Fruit fly (Drosophila melanogaster): ENCODE data around the gene CG16800.

Gene CG16800

DNA sequence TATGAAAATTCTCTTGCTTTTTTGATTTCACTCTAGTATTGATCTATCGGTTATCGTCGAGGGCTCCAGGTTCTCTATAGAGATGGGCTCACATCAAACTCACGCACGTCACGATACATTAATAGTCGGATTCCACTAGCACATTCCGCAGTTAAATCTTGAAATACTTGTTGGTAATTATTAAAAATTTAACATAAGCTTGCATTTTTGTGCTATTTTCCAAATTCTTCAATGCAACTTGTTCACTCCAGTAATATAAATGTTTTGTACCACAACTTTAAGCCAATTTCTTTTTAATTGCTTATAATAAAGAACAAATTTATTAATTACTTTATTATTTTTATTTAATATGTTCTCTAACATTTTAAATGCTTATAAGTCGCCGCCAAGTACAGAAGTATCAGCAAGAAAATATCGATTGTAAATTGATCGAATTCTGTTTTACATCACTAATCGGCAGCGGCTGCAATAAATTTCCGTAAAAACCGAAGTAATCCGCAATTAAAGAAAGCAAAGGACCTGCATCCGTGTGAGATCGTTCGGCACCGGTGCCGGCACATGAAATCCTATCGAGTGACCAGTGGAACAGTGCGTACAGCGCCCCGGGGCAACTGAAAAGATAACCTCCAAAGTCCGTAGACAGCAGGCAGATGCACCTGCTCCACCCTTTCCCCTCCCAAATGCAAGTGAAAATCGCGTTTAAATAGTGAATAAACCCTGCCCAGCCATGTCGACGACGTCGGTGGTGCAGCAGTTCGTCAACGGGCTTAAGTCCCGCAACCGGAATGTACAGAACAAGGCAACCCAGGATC lies 37.9 kb downstream of the CG16800 start, which contains the start of the genes Vha68-1 and mTor (continued):
- TF ChIP-seq CG12299 (tag; optimal IDR thresholded peaks at IDR 0.05) (peak; percentile 41), wor (GFP tag; IDR thresholded peaks at IDR 0.05) (peak; percentile 48), Aef1 (GFP tag; IDR thresholded peaks at IDR 0.05) (peak; percentile 81), Oli (tag; optimal IDR thresholded peaks at IDR 0.05) (peak; percentile 67), CG15011 (GFP tag; optimal IDR thresholded peaks at IDR 0.05) (no peak), CG6254 (GFP tag; optimal IDR thresholded peaks at IDR 0.05) (no peak), CG6683 (GFP tag; optimal IDR thresholded peaks at IDR 0.05) (no peak), CG32532 (GFP tag; IDR thresholded peaks at IDR 0.05) (peak; percentile 89), Mes4 (GFP tag; optimal IDR thresholded peaks at IDR 0.05) (no peak), PHDP (tag; optimal IDR thresholded peaks at IDR 0.05) (no peak), H2.0 (GFP tag; IDR thresholded peaks at IDR 0.05) (peak; percentile 70), BtbVII (GFP tag; optimal IDR thresholded peaks at IDR 0.05) (no peak), CG6813 (GFP tag; optimal IDR thresholded peaks at IDR 0.05) (no peak), CG11093 (GFP tag; IDR thresholded peaks at IDR 0.05) (peak; percentile 57; the same call in 1 of the 3 replicates), zen (tag; optimal IDR thresholded peaks at IDR 0.05) (peak; percentile 82), Ada2b (GFP tag; IDR thresholded peaks at IDR 0.05) (peak; percentile 71), esg (GFP tag; conservative IDR thresholded peaks at IDR 0.05) (peak; percentile 77), CG14050 (GFP tag; IDR thresholded peaks at IDR 0.05) (peak; percentile 54; the same call in 2 of the 3 replicates), kni (GFP tag; optimal IDR thresholded peaks at IDR 0.05) (no peak), tin (GFP tag; optimal IDR thresholded peaks at IDR 0.05) (peak; percentile 76), CG11085 (GFP tag; IDR thresholded peaks at IDR 0.05) (peak; percentile 56; the same call in 1 of the 2 replicates), Dip2 (GFP tag; IDR thresholded peaks at IDR 0.05) (no peak), unpg (GFP tag; optimal IDR thresholded peaks at IDR 0.05) (no peak), Camta (GFP tag; optimal IDR thresholded peaks at IDR 0.05) (peak; percentile 36), CG10209 (GFP tag; optimal IDR thresholded peaks at IDR 0.05) (peak; percentile 81), CG3407 (GFP tag; optimal IDR thresholded peaks at IDR 0.05) (no peak)

DNA sequence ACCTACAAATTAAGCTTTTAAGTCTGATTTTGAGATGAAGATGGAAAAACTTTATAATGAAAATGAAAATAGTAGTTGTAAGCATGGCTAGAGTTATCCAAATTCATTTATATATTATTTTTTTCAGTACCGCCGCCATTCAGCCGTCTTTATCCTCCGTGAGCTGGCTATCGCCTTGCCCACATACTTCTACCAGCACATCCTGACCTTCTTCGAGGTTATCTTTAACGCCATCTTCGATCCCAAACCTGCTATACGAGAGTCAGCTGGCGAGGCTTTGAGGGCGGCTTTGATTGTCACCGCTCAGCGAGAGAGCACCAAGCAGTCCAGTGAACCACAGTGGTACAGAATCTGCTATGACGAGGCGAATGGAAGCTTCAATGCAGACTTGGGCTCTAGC lies 38.9 kb downstream of the CG16800 start:
- TF ChIP-seq sima (GFP tag; optimal IDR thresholded peaks at IDR 0.05): no peak
- no peak for TF ChIP-seq z (GFP tag; IDR thresholded peaks at IDR 0.05)
- TF ChIP-seq CG42726 (GFP tag; IDR thresholded peaks at IDR 0.05; ENCODE audit: partially characterized antibody): no peak
- TF ChIP-seq tx (GFP tag; optimal IDR thresholded peaks at IDR 0.05): no peak
- TF ChIP-seq Gug (GFP tag; IDR thresholded peaks at IDR 0.05): no peak
- TF ChIP-seq Antp (GFP tag; optimal IDR thresholded peaks at IDR 0.05): no peak
- TF ChIP-seq abd-A (tag; optimal IDR thresholded peaks at IDR 0.05): no peak
- TF ChIP-seq Doc2 (GFP tag; IDR thresholded peaks at IDR 0.05): no peak
- no peak for TF ChIP-seq sr (GFP tag; IDR thresholded peaks at IDR 0.05)
- no peak for TF ChIP-seq sna (GFP tag; IDR thresholded peaks at IDR 0.05; ENCODE audit: partially characterized antibody)
- TF ChIP-seq CG10209 (GFP tag; optimal IDR thresholded peaks at IDR 0.05): no peak

DNA sequence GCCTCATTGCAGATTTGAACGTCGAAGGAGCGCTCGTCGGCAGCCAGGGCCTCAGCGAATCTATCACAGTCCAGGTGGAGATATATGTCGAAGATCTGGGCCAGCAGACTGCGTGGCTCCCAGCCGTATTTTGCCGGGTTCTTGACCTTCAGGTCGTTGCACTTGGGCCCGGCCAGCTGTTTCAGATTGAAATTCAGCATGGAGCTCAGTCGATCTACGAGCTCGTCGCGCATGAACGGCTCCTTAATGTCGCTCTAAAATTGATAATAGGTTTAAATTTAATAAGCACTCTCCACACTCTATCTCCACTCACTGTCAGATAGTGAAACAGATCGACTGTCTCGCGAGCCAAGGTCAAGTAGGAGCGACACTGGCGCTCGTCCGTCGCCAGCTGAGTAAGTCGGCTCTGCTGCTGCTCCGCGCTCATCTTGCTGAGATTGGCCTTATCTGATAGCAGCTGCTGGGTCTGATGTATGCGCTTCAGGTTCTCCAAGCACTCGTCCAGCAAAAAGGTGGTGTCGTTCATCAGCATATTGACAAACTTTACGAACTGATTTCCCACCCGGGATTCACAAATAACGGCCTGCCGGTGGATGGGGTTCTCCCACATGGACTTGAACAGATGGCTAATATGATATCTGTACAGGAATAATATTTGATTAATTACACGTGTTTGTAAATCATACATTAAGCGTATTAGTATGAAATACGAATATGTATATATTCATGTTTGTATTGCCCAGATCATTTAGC lies 47.8 kb downstream of the CG16800 start:
- TF ChIP-seq CG34376 (GFP tag; optimal IDR thresholded peaks at IDR 0.05): peak; percentile 52
- TF ChIP-seq tio (GFP tag; optimal IDR thresholded peaks at IDR 0.05): no peak
- peak; percentile 44 for TF ChIP-seq ftz-f1 (GFP tag; optimal IDR thresholded peaks at IDR 0.05)
- TF ChIP-seq CG5953 (GFP tag; IDR thresholded peaks at IDR 0.05): no peak
- TF ChIP-seq tgo (GFP tag; IDR thresholded peaks at IDR 0.05): no peak
